Worm (Caenorhabditis elegans) whole organism, L3 larva: ENCODE data around the gene T02H6.10.

Source experiments
- ZK546.5 ChIP-seq: sonication (generic microtip); optimal IDR thresholded peaks from 2 replicates; lab custom pipeline; 2017; ENCODE audit warnings: missing biosample characterization, missing genetic modification characterization
- ama-1 ChIP-seq: fragments of 150-350 bp; optimal IDR thresholded peaks from 2 replicates; lab custom pipeline; 2018
- ceh-16 ChIP-seq: sonication (generic microtip); optimal IDR thresholded peaks from 2 replicates; lab custom pipeline; 2017; ENCODE audit warnings: missing biosample characterization, missing genetic modification characterization
- ceh-28 ChIP-seq: fragments of 150-350 bp; optimal IDR thresholded peaks from 2 replicates; lab custom pipeline; 2014; ENCODE audit warnings: missing biosample characterization, missing genetic modification reagents, missing genetic modification characterization
- ceh-9 ChIP-seq: sonication (generic microtip); optimal IDR thresholded peaks from 2 replicates; lab custom pipeline; 2018; ENCODE audit warnings: missing biosample characterization, missing genetic modification characterization
- egl-27 ChIP-seq: sonication (generic microtip); optimal IDR thresholded peaks from 4 replicates; lab custom pipeline; 2017; ENCODE audit warnings: missing biosample characterization, missing genetic modification reagents, missing genetic modification characterization
- egl-5 ChIP-seq: fragments of 150-350 bp; optimal IDR thresholded peaks from 2 replicates; lab custom pipeline; 2017; ENCODE audit warnings: missing biosample characterization, missing genetic modification reagents, missing genetic modification characterization, inconsistent platforms
- elt-2 ChIP-seq: sonication (generic microtip); optimal IDR thresholded peaks from 2 replicates; lab custom pipeline; 2016; ENCODE audit warnings: missing genetic modification reagents, mild to moderate bottlenecking, missing genetic modification characterization, missing compliant biosample characterization
- eor-1 ChIP-seq, 2 experiments: fragments of 150-350 bp; optimal IDR thresholded peaks; 2 replicates each; lab custom pipeline; 2014 to 2018; ENCODE audit warnings: missing biosample characterization in 2 of 2, missing genetic modification characterization in 2 of 2
- fkh-10 ChIP-seq: sonication (generic microtip); optimal IDR thresholded peaks from 2 replicates; lab custom pipeline; 2017; ENCODE audit warnings: missing biosample characterization, missing genetic modification reagents, missing genetic modification characterization
- fos-1 ChIP-seq: fragments of 150-350 bp; optimal IDR thresholded peaks from 2 replicates; lab custom pipeline; 2014; ENCODE audit warnings: missing biosample characterization, missing genetic modification characterization
- jun-1 ChIP-seq: fragments of 150-350 bp; optimal IDR thresholded peaks from 2 replicates; lab custom pipeline; 2014; ENCODE audit warnings: missing biosample characterization, missing genetic modification reagents, missing genetic modification characterization
- lin-15B ChIP-seq: fragments of 150-350 bp; optimal IDR thresholded peaks from 2 replicates; lab custom pipeline; 2014; ENCODE audit warnings: missing biosample characterization, missing genetic modification characterization
- lin-39 ChIP-seq: fragments of 150-350 bp; optimal IDR thresholded peaks from 2 replicates; lab custom pipeline; 2018; ENCODE audit warnings: missing biosample characterization, missing genetic modification reagents, missing genetic modification characterization
- lsy-12 ChIP-seq: sonication (generic microtip); optimal IDR thresholded peaks from 2 replicates; lab custom pipeline; 2016; ENCODE audit warnings: mild to moderate bottlenecking, missing genetic modification characterization, missing compliant biosample characterization
- mdl-1 ChIP-seq: fragments of 150-350 bp; optimal IDR thresholded peaks from 2 replicates; lab custom pipeline; 2014; ENCODE audit warnings: missing biosample characterization, missing genetic modification characterization
- nhr-237 ChIP-seq: fragments of 150-350 bp; optimal IDR thresholded peaks from 2 replicates; lab custom pipeline; 2014; ENCODE audit warnings: missing biosample characterization, missing genetic modification characterization
- nhr-28 ChIP-seq: fragments of 150-350 bp; optimal IDR thresholded peaks from 2 replicates; lab custom pipeline; 2014; ENCODE audit warnings: missing biosample characterization, missing genetic modification characterization
- nhr-43 ChIP-seq: sonication (generic microtip); optimal IDR thresholded peaks from 2 replicates; lab custom pipeline; 2016; ENCODE audit warnings: mild to moderate bottlenecking, missing genetic modification characterization, missing compliant biosample characterization; ENCODE audit not compliant: poor library complexity, severe bottlenecking
- nhr-67 ChIP-seq: fragments of 150-350 bp; optimal IDR thresholded peaks from 2 replicates; lab custom pipeline; 2014; ENCODE audit warnings: missing biosample characterization, missing genetic modification characterization
- nhr-77 ChIP-seq: fragments of 150-350 bp; optimal IDR thresholded peaks from 2 replicates; lab custom pipeline; 2014; ENCODE audit warnings: missing biosample characterization, missing genetic modification characterization
- pha-4 ChIP-seq: fragments of 150-350 bp; optimal IDR thresholded peaks from 2 replicates; lab custom pipeline; 2014; ENCODE audit warnings: missing biosample characterization, missing genetic modification reagents, missing genetic modification characterization
- pqm-1 ChIP-seq: fragments of 150-350 bp; optimal IDR thresholded peaks from 2 replicates; lab custom pipeline; 2017; ENCODE audit warnings: missing biosample characterization, missing genetic modification characterization, inconsistent platforms
- skn-1 ChIP-seq: fragments of 150-350 bp; optimal IDR thresholded peaks from 2 replicates; lab custom pipeline; 2014; ENCODE audit warnings: missing biosample characterization, missing genetic modification characterization
- tbx-2 ChIP-seq: sonication (generic microtip); optimal IDR thresholded peaks from 2 replicates; lab custom pipeline; 2016; ENCODE audit warnings: mild to moderate bottlenecking, missing genetic modification characterization, missing compliant biosample characterization
- unc-39 ChIP-seq: sonication (generic microtip); optimal IDR thresholded peaks from 4 replicates; lab custom pipeline; 2017; ENCODE audit warnings: missing biosample characterization, missing genetic modification characterization
- unc-62 ChIP-seq: fragments of 150-350 bp; sonication (generic microtip); optimal IDR thresholded peaks from 4 replicates; lab custom pipeline; 2014; ENCODE audit warnings: missing biosample characterization, missing genetic modification reagents, missing genetic modification characterization

The T02H6.10 gene

DNA sequence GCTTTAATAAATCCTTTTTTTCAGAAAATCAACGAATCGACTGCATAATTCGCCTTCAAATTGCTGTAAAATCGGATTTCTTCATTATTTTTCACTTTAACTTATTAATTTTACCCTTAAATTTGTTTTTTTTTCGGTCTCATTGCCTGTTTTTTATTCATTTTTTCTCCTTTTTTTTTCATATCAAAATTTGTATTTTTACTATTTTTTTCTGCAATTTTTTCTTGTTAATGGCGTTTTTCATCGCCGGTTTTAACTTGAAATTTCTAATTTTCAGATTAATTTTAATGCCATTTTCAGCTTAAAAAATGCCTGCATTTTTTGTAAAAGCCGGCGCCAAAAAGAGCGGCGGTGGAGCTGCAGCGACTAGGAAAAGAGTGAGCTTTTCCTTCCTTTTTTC, 28.6 kb upstream of the T02H6.10 start, which contains the start of gene T02H6.1:
T02H6.1 (plus strand) TSS at position 301 of the 400 bp plus-strand sequence.
- TF ChIP-seq lsy-12, result no peak
- no peak for TF ChIP-seq elt-2
- TF ChIP-seq unc-39 (tag; lab: Kevin White, UChicago), result no peak
- TF ChIP-seq egl-5 (tag; lab: Kevin White, UChicago), result no peak
- TF ChIP-seq lin-39 (tag; lab: Kevin White, UChicago), result no peak
- TF ChIP-seq, all 47 proteins: peak for 0

DNA sequence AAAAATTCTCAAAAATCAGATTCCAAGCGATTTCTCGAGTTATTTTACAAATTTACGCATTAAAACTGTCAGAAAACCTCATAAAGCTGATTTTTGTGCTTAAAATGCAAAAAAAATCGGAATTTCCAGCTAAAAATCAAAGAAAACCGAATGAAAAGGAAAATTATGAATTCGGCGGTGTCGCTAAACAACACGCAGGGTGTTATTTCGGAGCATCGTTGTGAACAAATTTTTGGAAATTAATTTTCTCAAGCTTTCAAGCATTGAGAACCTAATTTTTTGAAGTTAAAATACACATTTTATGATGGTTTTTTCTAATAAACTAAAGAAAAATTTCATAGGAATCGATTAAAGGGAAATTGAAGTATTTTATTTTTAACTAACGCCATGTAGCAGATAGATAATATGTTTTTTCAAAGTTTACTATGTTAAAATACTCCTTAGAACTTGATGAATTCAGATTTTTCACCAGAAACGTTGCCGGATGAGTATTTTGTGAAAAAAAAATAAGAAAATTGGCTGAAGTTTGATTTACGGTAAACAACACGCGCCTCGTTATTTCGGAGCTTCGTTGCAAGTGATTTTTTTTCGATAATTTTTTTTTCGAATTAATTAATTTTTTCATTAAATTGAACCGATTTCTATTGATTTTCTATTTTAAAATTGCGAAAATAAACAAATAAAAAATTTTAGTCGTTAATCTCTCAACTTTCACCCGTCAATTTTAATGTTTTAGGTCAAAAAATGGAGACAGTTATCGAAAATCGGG, 21.0 kb upstream of the T02H6.10 start, which contains the start of gene thoc-1:
thoc-1 (plus strand) TSS at position 737 of the 769 bp plus-strand sequence.
- TF ChIP-seq nhr-67 (tag; lab: Kevin White, UChicago), result no peak
- no peak for TF ChIP-seq lin-15B
- no peak for TF ChIP-seq jun-1
- no peak for TF ChIP-seq nhr-237

DNA sequence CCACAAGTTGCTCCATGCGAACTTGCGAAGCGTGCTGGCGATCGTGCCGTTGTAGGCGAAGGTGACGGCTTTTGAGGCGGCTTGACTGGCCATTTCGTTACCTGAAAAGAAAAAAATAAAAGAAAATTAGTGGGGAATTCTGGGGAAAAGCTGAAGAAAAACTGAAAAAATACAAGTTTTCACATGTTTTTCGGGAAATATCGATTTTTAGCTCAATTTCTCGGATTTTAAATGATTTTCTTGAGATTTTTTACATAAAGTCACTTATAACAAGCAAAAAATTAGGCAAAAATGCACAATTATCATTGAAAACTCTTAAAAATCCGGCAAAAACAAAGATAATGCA, 20.5 kb upstream of the T02H6.10 start, which contains the start of gene T02H6.11:
T02H6.11 (minus strand) TSS at position 101 of the 346 bp plus-strand sequence.
- TF ChIP-seq egl-27, result no peak
- TF ChIP-seq skn-1 (tag; lab: Kevin White, UChicago), result no peak
- TF ChIP-seq fos-1 (tag; lab: Kevin White, UChicago), result no peak
- no peak for TF ChIP-seq ZK546.5 (tag; lab: Kevin White, UChicago)
- TF ChIP-seq, all 47 proteins: peak for 0

DNA sequence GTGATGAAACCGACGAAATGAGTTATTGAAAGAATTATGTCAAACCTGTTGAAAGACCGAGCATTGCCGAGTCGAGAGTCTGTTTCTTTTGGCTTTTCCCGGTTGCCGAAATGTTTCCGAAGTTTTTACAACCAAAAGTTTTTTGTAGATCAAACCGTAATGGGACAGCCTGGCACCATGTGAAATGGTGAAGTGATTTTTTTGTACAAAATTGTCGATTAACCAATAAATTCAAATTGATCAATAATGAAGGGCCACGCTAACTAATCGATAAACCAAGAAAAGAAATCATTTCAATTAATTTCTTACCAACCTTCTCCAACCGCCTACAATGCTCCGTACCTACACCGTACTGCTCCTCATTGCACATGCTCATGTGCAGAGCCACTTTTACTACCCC, 11.0 kb upstream of the T02H6.10 start, which contains the start of gene T02H6.3:
T02H6.3 (plus strand) TSS at position 301 of the 400 bp plus-strand sequence.
- TF ChIP-seq lin-15B (no peak), tbx-2 (tag; lab: Kevin White, UChicago) (no peak), nhr-67 (tag; lab: Kevin White, UChicago) (no peak), ama-1 (lab: Kevin White, UChicago) (no peak), elt-2 (no peak), unc-62 (GFP tag; lab: Kevin White, UChicago) (no peak), egl-5 (tag; lab: Kevin White, UChicago) (no peak)
- TF ChIP-seq, all 47 proteins: peak for 0

DNA sequence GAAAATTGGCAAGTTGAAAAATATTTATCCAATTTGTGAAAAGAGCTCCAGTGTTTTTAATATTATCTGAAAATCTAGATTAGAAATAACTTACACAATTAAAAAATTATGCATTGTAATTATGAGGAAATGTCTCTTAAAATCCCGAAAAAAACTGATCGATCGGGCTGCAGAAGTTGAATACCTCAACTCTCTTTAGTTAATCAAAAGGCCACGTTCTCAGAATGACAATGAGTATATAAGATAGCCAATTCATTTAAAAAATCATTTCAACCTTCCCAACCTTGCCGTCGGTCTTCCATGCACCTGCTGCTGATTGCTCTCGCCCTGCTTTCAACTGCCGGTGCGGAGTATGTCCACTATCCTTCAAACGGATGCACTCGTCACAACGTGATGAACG, 9.2 kb upstream of the T02H6.10 start, which contains the start of gene T02H6.4:
T02H6.4 (plus strand) TSS at position 301 of the 400 bp plus-strand sequence.
- TF ChIP-seq eor-1 (tag; optimal IDR thresholded peaks at IDR 0.05; lab: Kevin White, UChicago) (no peak), mdl-1 (tag; lab: Kevin White, UChicago) (no peak), pha-4 (no peak)

DNA sequence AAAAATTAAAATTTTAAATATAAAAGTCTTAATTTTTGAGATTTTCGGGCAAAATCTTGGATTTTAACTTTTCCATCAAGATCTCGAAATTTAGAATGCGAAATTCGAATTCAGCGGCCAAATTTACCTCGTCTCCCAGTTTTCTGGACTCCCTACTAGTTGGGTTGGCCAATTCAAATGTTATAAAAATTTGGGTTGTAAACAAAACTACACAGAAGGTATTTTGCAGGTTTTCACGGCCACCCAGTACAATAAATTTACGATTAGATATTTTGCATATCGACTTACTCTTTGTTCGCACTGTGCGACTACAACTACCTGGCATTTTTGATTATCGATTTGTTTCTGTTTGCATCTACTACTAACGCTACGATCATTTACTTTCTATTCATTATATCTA, 4.3 kb upstream of the T02H6.10 start, which contains the start of gene T02H6.5:
T02H6.5 (plus strand) TSS at position 301 of the 400 bp plus-strand sequence.
- no peak for TF ChIP-seq nhr-28 (tag; lab: Kevin White, UChicago)
- no peak for TF ChIP-seq jun-1
- TF ChIP-seq nhr-77 (tag; lab: Kevin White, UChicago), result no peak
- TF ChIP-seq nhr-67 (tag; lab: Kevin White, UChicago), result no peak
- no peak for TF ChIP-seq unc-62 (GFP tag; lab: Kevin White, UChicago)
- no peak for TF ChIP-seq ceh-9 (tag; lab: Kevin White, UChicago)
- no peak for TF ChIP-seq egl-5 (tag; lab: Kevin White, UChicago)
- no peak for TF ChIP-seq lsy-12

DNA sequence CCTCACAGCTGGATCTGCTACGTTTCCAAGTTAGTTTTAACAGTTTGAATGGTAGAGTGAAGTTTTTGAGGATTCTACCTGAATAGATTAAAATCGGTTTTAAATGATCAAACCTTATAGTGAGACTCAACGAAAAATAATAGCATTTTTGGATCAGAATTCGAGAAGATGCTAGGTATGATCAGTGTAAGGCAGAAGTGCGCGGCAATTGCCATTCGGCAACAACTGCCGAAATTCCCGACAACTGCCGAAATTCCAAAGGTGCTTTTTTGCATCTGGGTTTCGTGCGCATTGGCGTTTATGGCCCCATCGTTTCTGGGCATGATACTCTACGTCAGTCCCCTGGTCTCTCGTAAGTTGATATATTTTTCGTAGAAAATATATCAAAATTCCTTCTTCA, 3.0 kb upstream of the T02H6.10 start, which contains the start of gene T02H6.6:
T02H6.6 (plus strand) TSS at position 301 of the 400 bp plus-strand sequence.
- no peak for TF ChIP-seq ceh-28
- no peak for TF ChIP-seq jun-1
- TF ChIP-seq ama-1 (lab: Kevin White, UChicago), result no peak
- TF ChIP-seq lin-15B, result no peak

DNA sequence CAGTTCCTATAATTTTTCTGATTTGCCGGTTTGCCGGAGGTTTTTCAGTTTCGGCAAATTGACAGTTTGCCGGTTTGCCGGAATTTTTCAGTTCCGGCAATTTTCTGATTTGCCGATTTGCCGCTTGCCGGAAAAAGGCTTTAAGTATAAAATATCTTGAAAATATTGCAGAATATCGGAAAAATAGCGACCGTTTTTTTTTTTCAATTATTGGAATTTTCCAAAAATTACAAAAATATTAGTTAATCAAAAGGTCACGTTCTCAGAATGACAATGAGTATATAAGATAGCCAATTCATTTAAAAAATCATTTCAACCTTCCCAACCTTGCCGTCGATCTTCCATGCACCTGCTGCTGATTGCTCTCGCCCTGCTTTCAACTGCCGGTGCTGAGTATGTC, 1.8 kb upstream of the T02H6.10 start, which contains the start of gene T02H6.7:
T02H6.7 (plus strand) TSS at position 301 of the 400 bp plus-strand sequence.
- TF ChIP-seq pha-4 (no peak), nhr-43 (tag; lab: Kevin White, UChicago) (no peak), lsy-12 (no peak), ceh-16 (tag; lab: Kevin White, UChicago) (no peak), fkh-10 (no peak), lin-39 (tag; lab: Kevin White, UChicago) (no peak), mdl-1 (tag; lab: Kevin White, UChicago) (no peak), pqm-1 (tag; lab: Kevin White, UChicago) (no peak)
- TF ChIP-seq, all 47 proteins: peak for 0
